Fruit fly (Drosophila melanogaster) whole organism, embryonic: Measurements from ENCODE around the gene cindr.

Experiments used
- Adf1 ChIP-seq: fragments of 200-800 bp; sonication (Bioruptor generic); IDR thresholded peaks from 2 replicates; pipeline ENCODE4 v1.3.6; 2022; ENCODE audit warnings: missing biosample characterization, missing genetic modification characterization
- B-H1 ChIP-seq: fragments of 200-800 bp; sonication (Bioruptor generic); IDR thresholded peaks from 3 replicates; pipeline ENCODE4 v1.3.6; 2022; ENCODE audit warnings: missing biosample characterization, missing genetic modification characterization
- CG10565 ChIP-seq: fragments of 200-800 bp; sonication (Bioruptor generic); optimal IDR thresholded peaks from 3 replicates; lab custom pipeline; 2016; ENCODE audit warnings: missing biosample characterization, mild to moderate bottlenecking, missing genetic modification characterization
- CG11085 ChIP-seq: fragments of 200-800 bp; sonication (Bioruptor generic); IDR thresholded peaks from 2 replicates; pipeline ENCODE4 v1.3.6; 2022; ENCODE audit warnings: missing biosample characterization, missing genetic modification characterization
- CG12236 ChIP-seq: fragments of 200-800 bp; sonication (Bioruptor generic); optimal IDR thresholded peaks from 2 replicates; lab custom pipeline; 2016; ENCODE audit warnings: missing biosample characterization, missing genetic modification characterization
- CG12744 ChIP-seq: fragments of 200-800 bp; sonication (Bioruptor generic); optimal IDR thresholded peaks from 2 replicates; lab custom pipeline; 2016; ENCODE audit warnings: missing biosample characterization, missing genetic modification characterization
- CG14014 ChIP-seq: fragments of 200-800 bp; sonication (Bioruptor generic); IDR thresholded peaks from 2 replicates; pipeline ENCODE4 v1.3.6; 2022; ENCODE audit warnings: missing biosample characterization, missing genetic modification characterization
- CG14441 ChIP-seq: fragments of 200-800 bp; sonication (Bioruptor generic); IDR thresholded peaks from 2 replicates; pipeline ENCODE4 v1.3.6; 2022; ENCODE audit warnings: missing biosample characterization, missing genetic modification characterization
- CG14965 ChIP-seq: fragments of 200-800 bp; sonication (Bioruptor generic); optimal IDR thresholded peaks from 2 replicates; lab custom pipeline; 2016; ENCODE audit warnings: missing biosample characterization, missing genetic modification characterization, borderline replicate concordance
- CG15073 ChIP-seq: fragments of 200-800 bp; sonication (Bioruptor generic); optimal IDR thresholded peaks from 2 replicates; lab custom pipeline; 2016; ENCODE audit warnings: missing biosample characterization, missing genetic modification characterization
- CG15269 ChIP-seq: fragments of 200-800 bp; sonication (Bioruptor generic); optimal IDR thresholded peaks from 2 replicates; lab custom pipeline; 2018; ENCODE audit warnings: missing biosample characterization, mild to moderate bottlenecking, missing genetic modification characterization, moderate library complexity
- CG1647 ChIP-seq: fragments of 200-800 bp; sonication (Bioruptor generic); optimal IDR thresholded peaks from 3 replicates; lab custom pipeline; 2016; ENCODE audit warnings: missing biosample characterization, missing genetic modification characterization
- CG2120 ChIP-seq: fragments of 200-800 bp; sonication (Bioruptor generic); optimal IDR thresholded peaks from 3 replicates; lab custom pipeline; 2016; ENCODE audit warnings: missing biosample characterization, missing genetic modification characterization
- CG2129 ChIP-seq: fragments of 200-800 bp; sonication (Bioruptor generic); IDR thresholded peaks from 2 replicates; pipeline ENCODE4 v1.3.6; 2022; ENCODE audit warnings: missing biosample characterization, missing genetic modification characterization; ENCODE audit not compliant: partially characterized antibody
- CG32532 ChIP-seq: fragments of 200-800 bp; sonication (Bioruptor generic); IDR thresholded peaks from 2 replicates; pipeline ENCODE4 v1.3.6; 2022; ENCODE audit warnings: missing biosample characterization, missing genetic modification characterization
- CG34224 ChIP-seq: fragments of 200-800 bp; sonication (Bioruptor generic); IDR thresholded peaks from 3 replicates; pipeline ENCODE4 v1.3.6; 2022; ENCODE audit warnings: missing biosample characterization, missing genetic modification characterization; ENCODE audit not compliant: partially characterized antibody
- CG3847 ChIP-seq: fragments of 200-800 bp; sonication (Bioruptor generic); IDR thresholded peaks from 2 replicates; pipeline ENCODE4 v1.3.6; 2022; ENCODE audit warnings: missing biosample characterization, missing genetic modification characterization
- CG5180 ChIP-seq: fragments of 200-800 bp; sonication (Bioruptor generic); optimal IDR thresholded peaks from 3 replicates; lab custom pipeline; 2017; ENCODE audit warnings: missing biosample characterization, missing genetic modification characterization, mild to moderate bottlenecking, moderate library complexity, missing genetic modification reagents
- CG6175 ChIP-seq: fragments of 200-800 bp; sonication (Bioruptor generic); IDR thresholded peaks from 3 replicates; pipeline ENCODE4 v1.3.6; 2022; ENCODE audit warnings: missing biosample characterization, missing genetic modification characterization
- CG6654 ChIP-seq: fragments of 200-800 bp; sonication (Bioruptor generic); optimal IDR thresholded peaks from 2 replicates; lab custom pipeline; 2017; ENCODE audit warnings: missing biosample characterization, mild to moderate bottlenecking, missing genetic modification characterization
- CG7963 ChIP-seq: fragments of 200-800 bp; sonication (Bioruptor generic); IDR thresholded peaks from 3 replicates; pipeline ENCODE4 v1.3.6; 2022; ENCODE audit warnings: missing biosample characterization, missing genetic modification characterization; ENCODE audit not compliant: partially characterized antibody
- CG8290 ChIP-seq, 3 experiments: fragments of 200-800 bp; sonication (Bioruptor generic); optimal IDR thresholded peaks; 2 replicates each; lab custom pipeline; 2016 to 2019; ENCODE audit warnings: missing biosample characterization in 3 of 3, missing genetic modification characterization in 3 of 3, mild to moderate bottlenecking in 2 of 3, moderate library complexity in 1 of 3
- CG9932 ChIP-seq: fragments of 200-800 bp; sonication (Bioruptor generic); IDR thresholded peaks from 2 replicates; pipeline ENCODE4 v1.3.6; 2022; ENCODE audit warnings: missing biosample characterization, missing genetic modification characterization
- Dbx ChIP-seq: fragments of 200-800 bp; sonication (Bioruptor generic); IDR thresholded peaks from 3 replicates; pipeline ENCODE4 v1.3.6; 2022; ENCODE audit warnings: missing biosample characterization, missing genetic modification characterization
- Dip3 ChIP-seq: fragments of 200-800 bp; sonication (Bioruptor generic); optimal IDR thresholded peaks from 3 replicates; lab custom pipeline; 2016; ENCODE audit warnings: missing biosample characterization, missing genetic modification characterization
- Doc2 ChIP-seq: fragments of 200-800 bp; sonication (Bioruptor generic); IDR thresholded peaks from 2 replicates; pipeline ENCODE4 v1.3.6; 2022; ENCODE audit warnings: missing biosample characterization, missing genetic modification characterization
- Drgx ChIP-seq: fragments of 200-800 bp; sonication (Bioruptor generic); IDR thresholded peaks from 2 replicates; pipeline ENCODE4 v1.3.6; 2022; ENCODE audit warnings: missing biosample characterization, missing genetic modification characterization
- Ets65A ChIP-seq: fragments of 200-800 bp; sonication (Bioruptor generic); peaks from one replicate; lab custom pipeline; 2016; ENCODE audit warnings: missing biosample characterization, missing genetic modification characterization
- H15 ChIP-seq: fragments of 200-800 bp; sonication (Bioruptor generic); IDR thresholded peaks from 3 replicates; pipeline ENCODE4 v1.3.6; 2022; ENCODE audit warnings: missing biosample characterization, missing genetic modification characterization
- Med ChIP-seq: fragments of 200-800 bp; sonication (Bioruptor generic); peaks from one replicate; lab custom pipeline; 2016; ENCODE audit warnings: missing biosample characterization, missing genetic modification characterization, mild to moderate bottlenecking, inconsistent platforms, moderate library complexity
- Mrtf ChIP-seq: fragments of 200-800 bp; sonication (Bioruptor generic); IDR thresholded peaks from 3 replicates; pipeline ENCODE4 v1.3.6; 2022; ENCODE audit warnings: missing biosample characterization, missing genetic modification characterization
- PHDP ChIP-seq: fragments of 200-800 bp; sonication (Bioruptor generic); optimal IDR thresholded peaks from 3 replicates; lab custom pipeline; 2018; ENCODE audit warnings: missing biosample characterization, mild to moderate bottlenecking, missing genetic modification characterization, moderate library complexity
- Ptx1 ChIP-seq: fragments of 200-800 bp; sonication (Bioruptor generic); IDR thresholded peaks from 2 replicates; pipeline ENCODE4 v1.3.6; 2022; ENCODE audit warnings: missing biosample characterization, missing genetic modification characterization
- Rfx ChIP-seq: fragments of 200-800 bp; sonication (Bioruptor generic); IDR thresholded peaks from 2 replicates; pipeline ENCODE4 v1.3.6; 2022; ENCODE audit warnings: missing biosample characterization, missing genetic modification characterization
- Sry-δ ChIP-seq: fragments of 200-800 bp; sonication (Bioruptor generic); optimal IDR thresholded peaks from 2 replicates; lab custom pipeline; 2016; ENCODE audit warnings: missing biosample characterization, missing genetic modification characterization
- al ChIP-seq: fragments of 200-800 bp; sonication (Bioruptor generic); IDR thresholded peaks from 2 replicates; pipeline ENCODE4 v1.3.6; 2022; ENCODE audit warnings: missing biosample characterization, missing genetic modification characterization
- caup ChIP-seq: fragments of 200-800 bp; sonication (Bioruptor generic); optimal IDR thresholded peaks from 3 replicates; lab custom pipeline; 2017; ENCODE audit warnings: missing biosample characterization, mild to moderate bottlenecking, missing genetic modification characterization, moderate library complexity; ENCODE audit not compliant: severe bottlenecking
- cg ChIP-seq: fragments of 200-800 bp; sonication (Bioruptor generic); optimal IDR thresholded peaks from 3 replicates; lab custom pipeline; 2019; ENCODE audit warnings: missing biosample characterization, mild to moderate bottlenecking, missing genetic modification characterization, moderate library complexity
- croc ChIP-seq: fragments of 200-800 bp; sonication (Bioruptor generic); conservative IDR thresholded peaks from 3 replicates; pipeline ENCODE4 v1.3.6; 2022; ENCODE audit warnings: missing biosample characterization, missing genetic modification characterization
- dysf ChIP-seq: fragments of 200-800 bp; sonication (Bioruptor generic); IDR thresholded peaks from 3 replicates; pipeline ENCODE4 v1.3.6; 2022; ENCODE audit warnings: missing biosample characterization, missing genetic modification characterization
- grau ChIP-seq: fragments of 200-800 bp; optimal IDR thresholded peaks from 3 replicates; lab custom pipeline; 2019; ENCODE audit warnings: missing biosample characterization, mild to moderate bottlenecking, missing genetic modification characterization, moderate library complexity
- ken ChIP-seq: fragments of 200-800 bp; sonication (Bioruptor generic); IDR thresholded peaks from 3 replicates; pipeline ENCODE4 v1.3.6; 2022; ENCODE audit warnings: missing biosample characterization, missing genetic modification characterization
- maf-S ChIP-seq: fragments of 200-800 bp; sonication (Bioruptor generic); optimal IDR thresholded peaks from 2 replicates; lab custom pipeline; 2016; ENCODE audit warnings: missing biosample characterization, missing genetic modification characterization
- nerfin-2 ChIP-seq: fragments of 200-800 bp; sonication (Bioruptor generic); IDR thresholded peaks from 2 replicates; pipeline ENCODE4 v1.3.6; 2022; ENCODE audit warnings: missing biosample characterization, missing genetic modification characterization; ENCODE audit not compliant: partially characterized antibody
- row ChIP-seq: fragments of 200-800 bp; sonication (Bioruptor generic); IDR thresholded peaks from 3 replicates; pipeline ENCODE4 v1.3.6; 2022; ENCODE audit warnings: missing biosample characterization, missing genetic modification characterization
- sd ChIP-seq: fragments of 200-800 bp; sonication (Bioruptor generic); optimal IDR thresholded peaks from 3 replicates; lab custom pipeline; 2018; ENCODE audit warnings: missing biosample characterization, mild to moderate bottlenecking, missing genetic modification characterization, moderate library complexity
- sens ChIP-seq: fragments of 200-800 bp; sonication (Bioruptor generic); peaks from one replicate; lab custom pipeline; 2016; ENCODE audit warnings: missing biosample characterization, missing genetic modification characterization
- wek ChIP-seq: fragments of 200-800 bp; sonication (Bioruptor generic); optimal IDR thresholded peaks from 3 replicates; lab custom pipeline; 2018; ENCODE audit warnings: missing biosample characterization, mild to moderate bottlenecking, missing genetic modification characterization, moderate library complexity
- zen ChIP-seq: fragments of 200-800 bp; sonication (Bioruptor generic); optimal IDR thresholded peaks from 3 replicates; lab custom pipeline; 2018; ENCODE audit warnings: missing biosample characterization, mild to moderate bottlenecking, missing genetic modification characterization, moderate library complexity

cindr gene

DNA sequence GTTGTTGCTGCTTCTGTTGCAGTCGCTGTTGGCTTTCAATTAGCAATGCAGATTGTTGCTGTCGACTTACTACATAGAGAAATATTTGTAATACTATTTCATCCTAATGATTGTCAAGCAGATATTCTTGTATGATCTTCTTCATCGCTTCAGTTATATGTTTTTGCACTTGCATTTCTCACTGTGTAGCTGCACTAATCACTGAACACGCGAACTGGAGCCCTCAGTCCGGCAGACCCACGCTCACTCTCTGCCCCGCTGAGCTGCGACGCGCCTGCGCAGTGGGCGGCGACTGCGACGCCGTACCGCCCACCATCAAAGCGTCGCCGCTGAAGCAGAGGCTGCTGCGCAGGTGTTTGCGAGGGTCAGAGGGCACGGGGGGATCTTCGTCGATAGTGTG is 66.3 kb downstream of the cindr start (continued):
- TF ChIP-seq ken (GFP tag; lab: Robert Waterston, UW) (peak; percentile 51; the same call in 1 of the 3 replicates), sd (tag; lab: Kevin White, UChicago) (no peak), wek (GFP tag; lab: Kevin White, UChicago) (no peak), Adf1 (GFP tag; lab: Robert Waterston, UW) (peak; percentile 87), al (no peak), CG2129 (GFP tag; lab: Robert Waterston, UW) (no peak), CG15269 (tag; lab: Kevin White, UChicago) (peak; percentile 11), zen (tag; lab: Kevin White, UChicago) (no peak), CG5180 (no peak), CG15073 (GFP tag; lab: Kevin White, UChicago) (no peak), CG14441 (GFP tag; lab: Robert Waterston, UW) (0 out of 2 replicates have a peak, but pooled peaks have one; percentile 6), CG34224 (no peak), CG7963 (no peak), maf-S (GFP tag; lab: Kevin White, UChicago) (no peak), H15 (GFP tag; lab: Robert Waterston, UW) (no peak), croc (no peak), CG8290 (GFP tag; optimal IDR thresholded peaks at IDR 0.05; lab: Kevin White, UChicago) (no peak), CG8290 (tag; optimal IDR thresholded peaks at IDR 0.05; lab: Kevin White, UChicago) (peak in 1 of 2 experiments; percentile 40), cg (GFP tag; lab: Kevin White, UChicago) (no peak), CG14965 (GFP tag; lab: Kevin White, UChicago) (no peak), row (GFP tag; lab: Robert Waterston, UW) (peak; percentile 32; the same call in 2 of the 3 replicates), CG12744 (GFP tag; lab: Kevin White, UChicago) (no peak), Doc2 (no peak), CG6654 (GFP tag; lab: Kevin White, UChicago) (no peak), CG11085 (GFP tag; lab: Robert Waterston, UW) (no peak), CG6175 (no peak), caup (GFP tag; lab: Kevin White, UChicago) (no peak), PHDP (tag; lab: Kevin White, UChicago) (no peak), CG12236 (GFP tag; lab: Kevin White, UChicago) (no peak), B-H1 (no peak)

DNA sequence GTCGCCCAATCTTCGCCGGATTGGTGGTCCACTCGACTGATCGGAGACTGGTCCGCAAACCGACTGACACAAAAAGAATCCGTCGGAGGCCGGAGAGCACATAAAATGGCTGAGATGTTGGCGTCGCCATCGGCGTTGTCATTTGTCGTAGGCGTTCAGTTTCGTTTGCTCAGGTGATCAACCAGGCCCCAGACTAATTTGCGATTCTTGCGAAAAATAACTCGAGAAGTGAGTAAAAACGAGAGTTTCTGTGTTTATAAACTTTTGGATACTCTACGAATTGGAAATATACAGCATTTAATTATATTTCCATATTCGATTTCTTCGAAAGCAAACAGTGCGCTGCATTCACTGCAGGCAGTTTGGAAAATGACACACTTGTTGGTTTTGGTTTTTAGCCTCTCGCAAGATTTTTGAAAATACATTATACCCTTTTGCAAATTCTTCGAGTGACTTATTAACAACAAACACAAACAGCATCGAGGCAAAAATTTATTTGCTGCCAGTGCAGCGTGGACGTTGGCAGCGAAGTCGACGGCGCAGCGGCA is 67.8 kb downstream of the cindr start, which contains the start of gene CG15546:
TSS of gene CG15546 (minus strand) at position 51 of the 548 bp plus-strand sequence.
- 0 out of 2 replicates have a peak, but pooled peaks have one; percentile 4 for TF ChIP-seq CG3847 (GFP tag; lab: Robert Waterston, UW)
- peak; percentile 6; the same call in 1 of the 2 replicates for TF ChIP-seq Adf1 (GFP tag; lab: Robert Waterston, UW)
- 0 out of 3 replicates have a peak, but pooled peaks have one; percentile 15 for TF ChIP-seq Dbx
- TF ChIP-seq Dip3 (GFP tag; lab: Kevin White, UChicago): no peak
- TF ChIP-seq CG2120 (GFP tag; lab: Kevin White, UChicago): peak; percentile 25
- peak; percentile 22; the same call in 1 of the 2 replicates for TF ChIP-seq CG9932
- TF ChIP-seq Drgx (GFP tag; lab: Robert Waterston, UW): peak; percentile 84
- TF ChIP-seq Med: peak; percentile 41
- 0 out of 3 replicates have a peak, but pooled peaks have one; percentile 21 for TF ChIP-seq Mrtf
- TF ChIP-seq grau (tag; lab: Kevin White, UChicago): peak; percentile 14
- no peak for TF ChIP-seq CG1647 (GFP tag; lab: Kevin White, UChicago)
- peak; percentile 48; the same call in 2 of the 3 replicates for TF ChIP-seq dysf (GFP tag; lab: Robert Waterston, UW)
- TF ChIP-seq CG6654 (GFP tag; lab: Kevin White, UChicago): no peak
- no peak for TF ChIP-seq CG10565 (GFP tag; lab: Kevin White, UChicago)
- TF ChIP-seq CG14014 (GFP tag; lab: Robert Waterston, UW): 0 out of 2 replicates have a peak, but pooled peaks have one; percentile 23
- TF ChIP-seq nerfin-2: no peak
- peak; percentile 37; the same call in 1 of the 2 replicates for TF ChIP-seq Rfx
- TF ChIP-seq sens (GFP tag; lab: Kevin White, UChicago): peak; percentile 0
- peak; percentile 55 for TF ChIP-seq Ptx1 (GFP tag; lab: Robert Waterston, UW)
- TF ChIP-seq row (GFP tag; lab: Robert Waterston, UW): peak; percentile 41; the same call in 2 of the 3 replicates
- no peak for TF ChIP-seq zen (tag; lab: Kevin White, UChicago)
- peak; percentile 32; the same call in 1 of the 2 replicates for TF ChIP-seq CG32532 (GFP tag; lab: Robert Waterston, UW)
- TF ChIP-seq Sry-δ (GFP tag; lab: Kevin White, UChicago): no peak
- TF ChIP-seq sd (tag; lab: Kevin White, UChicago): peak; percentile 3
- peak; percentile 50; the same call in 1 of the 2 replicates for TF ChIP-seq al
- TF ChIP-seq Ets65A (GFP tag; lab: Kevin White, UChicago): peak; percentile 43
